Fruit fly (Drosophila melanogaster) whole organism: Measurements from ENCODE around the gene CG10748.

Experiments used
- CG8478 ChIP-seq: fragments of >200 bp; optimal IDR thresholded peaks from 2 replicates; lab custom pipeline; 2018; ENCODE audit warnings: inconsistent platforms
- EcR ChIP-seq, 2 experiments: fragments of >200 bp; optimal IDR thresholded peaks; 2 replicates each; lab custom pipeline; 2017; ENCODE audit warnings: missing biosample characterization in 2 of 2, missing genetic modification characterization in 2 of 2, missing genetic modification reagents in 2 of 2
- pan ChIP-seq: fragments of >200 bp; optimal IDR thresholded peaks from 2 replicates; lab custom pipeline; 2017
- psq ChIP-seq: fragments of >200 bp; optimal IDR thresholded peaks from 2 replicates; lab custom pipeline; 2017

- TF ChIP-seq EcR (GFP tag; optimal IDR thresholded peaks at IDR 0.05; lab: Kevin White, UChicago), result no peak
- no peak for TF ChIP-seq psq (lab: Kevin White, UChicago)
- no peak for TF ChIP-seq pan (lab: Kevin White, UChicago)
- no peak for TF ChIP-seq CG8478 (lab: Kevin White, UChicago)
Observed at dm6 chr3L:13007946-13008462, 35.8 kb upstream of the CG10748 start.
